Worm (Caenorhabditis elegans): ENCODE measurements around the gene F25H9.2.

Gene F25H9.2

ce11 chrV:13479766-13480165 lies 21.9 kb downstream of the F25H9.2 start, which contains the start of gene T10G3.2:
T10G3.2 (minus strand) TSS chrV:13479866.
- TF ChIP-seq ekl-4 (GFP tag; IDR thresholded peaks at IDR 0.05): no peak
- no peak for TF ChIP-seq dpff-1 (tag; optimal IDR thresholded peaks at IDR 0.05)
- no peak for TF ChIP-seq cebp-2 (GFP tag; IDR thresholded peaks at IDR 0.05)
- no peak for TF ChIP-seq Y56A3A.18 (GFP tag; IDR thresholded peaks at IDR 0.05)
- TF ChIP-seq aptf-2 (GFP tag; conservative IDR thresholded peaks at IDR 0.05): no peak
- TF ChIP-seq hmg-20 (GFP tag; IDR thresholded peaks at IDR 0.05): no peak
- no peak for TF ChIP-seq lin-26 (GFP tag; IDR thresholded peaks at IDR 0.05)
- no peak for TF ChIP-seq zfh-2 (GFP tag; conservative IDR thresholded peaks at IDR 0.05)
- no peak for TF ChIP-seq B0336.3 (GFP tag; IDR thresholded peaks at IDR 0.05)
- no peak for TF ChIP-seq fkh-3 (tag; optimal IDR thresholded peaks at IDR 0.05)

ce11 chrV:13484339-13484738 lies 26.5 kb downstream of the F25H9.2 start, which contains the start of gene T10G3.4:
T10G3.4 (minus strand) TSS chrV:13484439.
- TF ChIP-seq ama-1 (optimal IDR thresholded peaks at IDR 0.05) (no peak), ama-1 (GFP tag; optimal IDR thresholded peaks at IDR 0.05) (no peak), him-1 (tag; optimal IDR thresholded peaks at IDR 0.05) (no peak), nfyb-1 (GFP tag; IDR thresholded peaks at IDR 0.05) (no peak), cebp-2 (GFP tag; IDR thresholded peaks at IDR 0.05) (no peak), ceh-91 (GFP tag; IDR thresholded peaks at IDR 0.05) (no peak), rec-8 (tag; optimal IDR thresholded peaks at IDR 0.05) (no peak), zfh-2 (GFP tag; conservative IDR thresholded peaks at IDR 0.05) (no peak), attf-3 (GFP tag; conservative IDR thresholded peaks at IDR 0.05) (no peak), ceh-27 (GFP tag; optimal IDR thresholded peaks at IDR 0.05) (no peak), unc-130 (GFP tag; optimal IDR thresholded peaks at IDR 0.05) (no peak), lsy-27 (tag; optimal IDR thresholded peaks at IDR 0.05; ENCODE audit: borderline replicate concordance, insufficient read depth) (no peak), K12H6.12 (tag; optimal IDR thresholded peaks at IDR 0.05) (no peak), rpc-1 (optimal IDR thresholded peaks at IDR 0.05) (no peak), rpc-1 (tag; optimal IDR thresholded peaks at IDR 0.05) (no peak), ceh-100 (GFP tag; IDR thresholded peaks at IDR 0.05) (no peak), Y53F4B.3 (GFP tag; IDR thresholded peaks at IDR 0.05) (no peak), ccch-3 (GFP tag; optimal IDR thresholded peaks at IDR 0.05) (no peak), Y95B8A.8 (GFP tag; IDR thresholded peaks at IDR 0.05) (no peak)

ce11 chrV:13485732-13486131 lies 27.8 kb downstream of the F25H9.2 start:
- TF ChIP-seq ztf-3 (GFP tag; optimal IDR thresholded peaks at IDR 0.05): no peak
- no peak for TF ChIP-seq hsf-1 (GFP tag; IDR thresholded peaks at IDR 0.05)
- no peak for TF ChIP-seq F39B2.1 (GFP tag; IDR thresholded peaks at IDR 0.05)
- TF ChIP-seq F23B12.7 (tag; optimal IDR thresholded peaks at IDR 0.05; ENCODE audit: insufficient read depth): no peak
- TF ChIP-seq dox-1 (GFP tag; IDR thresholded peaks at IDR 0.05): no peak

ce11 chrV:13488297-13488803 lies 30.5 kb downstream of the F25H9.2 start:
- no peak for TF ChIP-seq F10E7.11 (tag; optimal IDR thresholded peaks at IDR 0.05)
- TF ChIP-seq ztf-18 (tag; optimal IDR thresholded peaks at IDR 0.05): no peak
- no peak for TF ChIP-seq athp-1 (tag; optimal IDR thresholded peaks at IDR 0.05)
- no peak for TF ChIP-seq rcor-1 (GFP tag; IDR thresholded peaks at IDR 0.05)

Measured in whole organism, young adult.